ENCODE assay signal across 5 worm cellular contexts in the genomic region with DNA sequence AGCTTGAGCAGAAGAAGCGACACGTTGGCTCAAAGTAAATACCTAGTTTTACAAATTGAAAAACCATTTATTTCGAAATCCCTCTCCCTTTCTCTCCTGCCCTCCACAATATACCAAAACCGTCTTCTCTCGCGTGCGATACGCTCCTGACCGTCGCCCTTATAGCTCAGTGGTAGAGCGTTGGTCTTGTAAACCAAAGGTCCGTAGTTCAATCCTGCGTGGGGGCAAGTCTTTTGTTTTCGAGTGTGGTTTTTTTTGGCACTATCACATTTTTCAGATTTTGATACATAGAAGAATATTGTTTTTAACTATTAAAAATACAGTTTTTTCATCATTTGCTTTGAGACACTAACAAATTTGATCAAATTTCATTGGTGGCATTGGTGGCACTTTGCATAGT.
TF ChIP-seq lines count a peak whose summit lies in the region.

No protein-coding gene starts in this region.

TF ChIP-seq in whole organism, L1 larva, 84 proteins besides CTCF, POLR2A, EP300 and RAD21 (continues in another document):
- TF ChIP-seq ces-1 (GFP tag; optimal IDR thresholded peaks at IDR 0.05; lab: Kevin White, UChicago) (no peak), nhr-12 (tag; optimal IDR thresholded peaks at IDR 0.05; lab: Kevin White, UChicago) (no peak), nhr-47 (tag; optimal IDR thresholded peaks at IDR 0.05; lab: Kevin White, UChicago) (peak; percentile 18), C04F5.9 (tag; optimal IDR thresholded peaks at IDR 0.05; lab: Kevin White, UChicago) (no peak), nhr-237 (tag; optimal IDR thresholded peaks at IDR 0.05; lab: Kevin White, UChicago) (no peak), unc-86 (tag; optimal IDR thresholded peaks at IDR 0.05; lab: Kevin White, UChicago) (no peak), lin-14 (GFP tag; optimal IDR thresholded peaks at IDR 0.05; lab: Kevin White, UChicago) (no peak), nhr-11 (tag; optimal IDR thresholded peaks at IDR 0.05; lab: Kevin White, UChicago) (no peak), jun-1 (tag; optimal IDR thresholded peaks at IDR 0.05; lab: Kevin White, UChicago) (no peak), C16A3.4 (tag; optimal IDR thresholded peaks at IDR 0.05; lab: Kevin White, UChicago) (no peak), fkh-8 (tag; optimal IDR thresholded peaks at IDR 0.05; lab: Kevin White, UChicago) (no peak), nhr-19 (GFP tag; conservative IDR thresholded peaks at IDR 0.05; lab: Robert Waterston, UW) (no peak), ceh-63 (GFP tag; optimal IDR thresholded peaks at IDR 0.05; lab: Kevin White, UChicago) (no peak), nhr-20 (tag; optimal IDR thresholded peaks at IDR 0.05; lab: Kevin White, UChicago) (peak; percentile 28), efl-1 (optimal IDR thresholded peaks at IDR 0.05; lab: Kevin White, UChicago) (no peak), efl-1 (GFP tag; optimal IDR thresholded peaks at IDR 0.05 in 1 of 2; lab: Kevin White, UChicago) (no peak), ceh-8 (GFP tag; optimal IDR thresholded peaks at IDR 0.05; lab: Kevin White, UChicago) (no peak), pag-3 (tag; optimal IDR thresholded peaks at IDR 0.05; lab: Kevin White, UChicago; ENCODE audit: borderline replicate concordance, insufficient read depth) (no peak)

TF ChIP-seq in whole organism, L3 larva, 47 proteins besides CTCF, POLR2A, EP300 and RAD21:
- peak; percentile 38 for TF ChIP-seq pha-4 (tag; optimal IDR thresholded peaks at IDR 0.05; lab: Kevin White, UChicago)
- no peak for TF ChIP-seq lin-15B (tag; optimal IDR thresholded peaks at IDR 0.05; lab: Kevin White, UChicago)

TF ChIP-seq in whole organism, early embryonic, 17 proteins besides CTCF, POLR2A, EP300 and RAD21:
- TF ChIP-seq flt-1 (GFP tag; IDR thresholded peaks at IDR 0.05; lab: Robert Waterston, UW) = peak; percentile 74
- TF ChIP-seq tbx-11 (GFP tag; IDR thresholded peaks at IDR 0.05; lab: Robert Waterston, UW) = peak; percentile 69; the same call in 1 of the 2 replicates
- no peak for TF ChIP-seq ets-7 (tag; optimal IDR thresholded peaks at IDR 0.05; lab: Kevin White, UChicago)
- peak; percentile 19 for TF ChIP-seq aly-1 (tag; optimal IDR thresholded peaks at IDR 0.05; lab: Kevin White, UChicago)
- peak; percentile 87 for TF ChIP-seq pes-1 (GFP tag; IDR thresholded peaks at IDR 0.05; lab: Robert Waterston, UW)
- no peak for TF ChIP-seq F13C5.2 (tag; optimal IDR thresholded peaks at IDR 0.05; lab: Kevin White, UChicago)
- no peak for TF ChIP-seq hmbx-1 (tag; optimal IDR thresholded peaks at IDR 0.05; lab: Kevin White, UChicago)
- no peak for TF ChIP-seq ama-1 (optimal IDR thresholded peaks at IDR 0.05; lab: Kevin White, UChicago)
- TF ChIP-seq tra-4 (tag; optimal IDR thresholded peaks at IDR 0.05; lab: Kevin White, UChicago) = no peak
- peak; percentile 45 for TF ChIP-seq hnd-1 (tag; optimal IDR thresholded peaks at IDR 0.05; lab: Kevin White, UChicago)
- TF ChIP-seq tbx-37 (GFP tag; conservative IDR thresholded peaks at IDR 0.05; lab: Robert Waterston, UW) = peak; percentile 72
- peak; percentile 58 for TF ChIP-seq B0310.2 (tag; optimal IDR thresholded peaks at IDR 0.05; lab: Kevin White, UChicago)
- peak; percentile 61 for TF ChIP-seq ceh-36 (tag; optimal IDR thresholded peaks at IDR 0.05; lab: Kevin White, UChicago)
- TF ChIP-seq ceh-13 (GFP tag; optimal IDR thresholded peaks at IDR 0.05; lab: Kevin White, UChicago) = peak; percentile 8
- peak; percentile 53 for TF ChIP-seq hmg-4 (GFP tag; optimal IDR thresholded peaks at IDR 0.05; lab: Kevin White, UChicago)
- TF ChIP-seq sea-1 (GFP tag; conservative IDR thresholded peaks at IDR 0.05; lab: Robert Waterston, UW) = peak; percentile 82
- peak; percentile 80 for TF ChIP-seq scrt-1 (GFP tag; IDR thresholded peaks at IDR 0.05; lab: Robert Waterston, UW)

TF ChIP-seq in whole organism, midembryonic, 9 proteins besides CTCF, POLR2A, EP300 and RAD21:
- peak; percentile 78 for TF ChIP-seq tab-1 (GFP tag; IDR thresholded peaks at IDR 0.05; lab: Robert Waterston, UW)
- peak; percentile 60; the same call in 1 of the 2 replicates for TF ChIP-seq ref-1 (GFP tag; conservative IDR thresholded peaks at IDR 0.05; lab: Robert Waterston, UW)
- TF ChIP-seq klf-2 (GFP tag; conservative IDR thresholded peaks at IDR 0.05; lab: Robert Waterston, UW) = peak; percentile 42; the same call in 1 of the 2 replicates
- peak; percentile 66; the same call in 1 of the 2 replicates for TF ChIP-seq ztf-23 (GFP tag; IDR thresholded peaks at IDR 0.05; lab: Robert Waterston, UW)
- TF ChIP-seq med-1 (GFP tag; optimal IDR thresholded peaks at IDR 0.05; lab: Kevin White, UChicago; ENCODE audit: insufficient read depth) = no peak
- no peak for TF ChIP-seq cog-1 (tag; optimal IDR thresholded peaks at IDR 0.05; lab: Kevin White, UChicago)
- TF ChIP-seq T22C8.4 (GFP tag; IDR thresholded peaks at IDR 0.05; lab: Robert Waterston, UW) = no peak
- peak; percentile 88 for TF ChIP-seq flt-1 (GFP tag; IDR thresholded peaks at IDR 0.05; lab: Robert Waterston, UW)
- TF ChIP-seq ztf-29 (GFP tag; IDR thresholded peaks at IDR 0.05; lab: Robert Waterston, UW) = 0 out of 2 replicates have a peak, but pooled peaks have one; percentile 34

TF ChIP-seq in whole organism, young adult, 124 proteins besides CTCF, POLR2A, EP300 and RAD21 (continues in another document):
- TF ChIP-seq T07F8.4 (tag; optimal IDR thresholded peaks at IDR 0.05; lab: Kevin White, UChicago) (peak; percentile 59), aptf-3 (GFP tag; IDR thresholded peaks at IDR 0.05; lab: Robert Waterston, UW) (peak; percentile 79; the same call in 1 of the 2 replicates), tbp1 (GFP tag; optimal IDR thresholded peaks at IDR 0.05; lab: Kevin White, UChicago) (peak; percentile 91), egrh-3 (GFP tag; IDR thresholded peaks at IDR 0.05; lab: Robert Waterston, UW) (no peak), zim-3 (tag; optimal IDR thresholded peaks at IDR 0.05; lab: Kevin White, UChicago) (no peak), mes-4 (tag; optimal IDR thresholded peaks at IDR 0.05; lab: Kevin White, UChicago) (peak; percentile 11), ceh-100 (GFP tag; IDR thresholded peaks at IDR 0.05; lab: Robert Waterston, UW) (no peak), madf-6 (GFP tag; IDR thresholded peaks at IDR 0.05; lab: Robert Waterston, UW) (peak; percentile 42; the same call in 1 of the 2 replicates), ama-1 (optimal IDR thresholded peaks at IDR 0.05; lab: Kevin White, UChicago) (no peak), ama-1 (GFP tag; optimal IDR thresholded peaks at IDR 0.05; lab: Kevin White, UChicago) (peak; percentile 47 to 57), ceh-58 (GFP tag; IDR thresholded peaks at IDR 0.05; lab: Robert Waterston, UW) (0 out of 2 replicates have a peak, but pooled peaks have one; percentile 44), zfh-2 (GFP tag; conservative IDR thresholded peaks at IDR 0.05; lab: Robert Waterston, UW) (no peak), bed-2 (GFP tag; IDR thresholded peaks at IDR 0.05; lab: Robert Waterston, UW) (no peak), lin-26 (GFP tag; IDR thresholded peaks at IDR 0.05; lab: Robert Waterston, UW) (peak; percentile 89), sptf-2 (GFP tag; optimal IDR thresholded peaks at IDR 0.05; lab: Kevin White, UChicago) (peak; percentile 68), dpff-1 (tag; optimal IDR thresholded peaks at IDR 0.05; lab: Kevin White, UChicago) (no peak), rpc-1 (optimal IDR thresholded peaks at IDR 0.05; lab: Kevin White, UChicago) (peak; percentile 94), rpc-1 (tag; optimal IDR thresholded peaks at IDR 0.05; lab: Kevin White, UChicago) (peak; percentile 96), madf-10 (tag; optimal IDR thresholded peaks at IDR 0.05; lab: Kevin White, UChicago) (peak; percentile 20), nhr-80 (tag; optimal IDR thresholded peaks at IDR 0.05; lab: Kevin White, UChicago) (peak; percentile 20), cebp-2 (GFP tag; IDR thresholded peaks at IDR 0.05; lab: Robert Waterston, UW) (no peak), nhr-90 (tag; optimal IDR thresholded peaks at IDR 0.05; lab: Kevin White, UChicago) (peak; percentile 85), ets-4 (GFP tag; optimal IDR thresholded peaks at IDR 0.05; lab: Kevin White, UChicago) (no peak), ztf-22 (GFP tag; optimal IDR thresholded peaks at IDR 0.05; lab: Kevin White, UChicago) (no peak), hlh-26 (GFP tag; conservative IDR thresholded peaks at IDR 0.05; lab: Robert Waterston, UW) (no peak), hrde-1 (tag; optimal IDR thresholded peaks at IDR 0.05; lab: Kevin White, UChicago; ENCODE audit: borderline replicate concordance) (peak; percentile 58), hlh-12 (tag; optimal IDR thresholded peaks at IDR 0.05; lab: Kevin White, UChicago) (peak; percentile 67), tbx-9 (tag; optimal IDR thresholded peaks at IDR 0.05; lab: Kevin White, UChicago; ENCODE audit: borderline replicate concordance) (no peak), B0261.1 (tag; optimal IDR thresholded peaks at IDR 0.05; lab: Kevin White, UChicago) (peak; percentile 80), unc-130 (GFP tag; optimal IDR thresholded peaks at IDR 0.05; lab: Kevin White, UChicago) (peak; percentile 5), rec-8 (tag; optimal IDR thresholded peaks at IDR 0.05; lab: Kevin White, UChicago) (peak in 1 of 2 experiments; percentile 74), let-607 (tag; optimal IDR thresholded peaks at IDR 0.05; lab: Kevin White, UChicago) (peak in 1 of 2 experiments; percentile 4), ceh-40 (GFP tag; IDR thresholded peaks at IDR 0.05; lab: Robert Waterston, UW) (peak; percentile 85), Y53F4B.3 (GFP tag; IDR thresholded peaks at IDR 0.05; lab: Robert Waterston, UW) (no peak), F23B12.7 (tag; optimal IDR thresholded peaks at IDR 0.05; lab: Kevin White, UChicago; ENCODE audit: insufficient read depth) (no peak), F55B11.4 (tag; optimal IDR thresholded peaks at IDR 0.05; lab: Kevin White, UChicago; ENCODE audit: borderline replicate concordance, insufficient read depth) (no peak), atf-7 (tag; optimal IDR thresholded peaks at IDR 0.05; lab: Kevin White, UChicago) (peak; percentile 21), B0336.3 (GFP tag; IDR thresholded peaks at IDR 0.05; lab: Robert Waterston, UW) (no peak), nfya-1 (tag; optimal IDR thresholded peaks at IDR 0.05; lab: Kevin White, UChicago; ENCODE audit: borderline replicate concordance, insufficient read depth) (no peak), ztf-25 (GFP tag; IDR thresholded peaks at IDR 0.05; lab: Robert Waterston, UW) (0 out of 2 replicates have a peak, but pooled peaks have one; percentile 55), B0035.1 (tag; optimal IDR thresholded peaks at IDR 0.05; lab: Kevin White, UChicago) (no peak), snpc-3.4 (tag; optimal IDR thresholded peaks at IDR 0.05; lab: Kevin White, UChicago) (peak; percentile 42), lin-54 (GFP tag; optimal IDR thresholded peaks at IDR 0.05; lab: Kevin White, UChicago) (peak; percentile 29), F57C9.4 (tag; optimal IDR thresholded peaks at IDR 0.05; lab: Kevin White, UChicago) (no peak)

Comparison
In these comparisons a context has a peak if more than half of its experiments do, and no peak if none do; other contexts are left out.
1. Of the 8 proteins assayed by ChIP-seq in both whole organism, young adult and whole organism, L1 larva: peak only in whole organism, young adult: ama-1, snpc-4 and unc-130; only in whole organism, L1 larva: none; in both: nhr-90; in neither: 3; mixed calls (peak in some experiments, not most) for 1.